Worm (Caenorhabditis elegans) whole organism, late embryonic: Measurements from ENCODE around the gene C46H3.1.

ENCODE experiments used
- C08G9.2 ChIP-seq: sonication (generic microtip); optimal IDR thresholded peaks from 2 replicates; lab custom pipeline; 2016; ENCODE audit warnings: mild to moderate bottlenecking, missing genetic modification characterization, moderate library complexity, missing compliant biosample characterization
- C38D4.7 ChIP-seq: fragments of 200-800 bp; sonication (Bioruptor generic); optimal IDR thresholded peaks from 2 replicates; lab custom pipeline; 2018; ENCODE audit warnings: mild to moderate bottlenecking, missing genetic modification characterization, moderate library complexity, missing compliant biosample characterization
- F13H6.1 ChIP-seq: sonication (generic microtip); optimal IDR thresholded peaks from 2 replicates; lab custom pipeline; 2016; ENCODE audit warnings: missing genetic modification characterization, missing compliant biosample characterization
- K09A11.1 ChIP-seq: sonication (generic microtip); optimal IDR thresholded peaks from 2 replicates; lab custom pipeline; 2017; ENCODE audit warnings: antibody characterized with exemption, mild to moderate bottlenecking, missing genetic modification characterization, missing compliant biosample characterization; ENCODE audit not compliant: insufficient read depth
- T23F11.4 ChIP-seq: fragments of 200-800 bp; sonication (Bioruptor generic); optimal IDR thresholded peaks from 2 replicates; lab custom pipeline; 2018; ENCODE audit warnings: mild to moderate bottlenecking, missing genetic modification characterization, missing compliant biosample characterization
- Y22D7AL.16 ChIP-seq: sonication (generic microtip); optimal IDR thresholded peaks from 2 replicates; lab custom pipeline; 2016; ENCODE audit warnings: missing genetic modification characterization, missing compliant biosample characterization
- ahr-1 ChIP-seq: sonication (generic microtip); optimal IDR thresholded peaks from 2 replicates; lab custom pipeline; 2016; ENCODE audit warnings: missing genetic modification characterization, missing compliant biosample characterization
- ceh-18 ChIP-seq: sonication (generic microtip); optimal IDR thresholded peaks from 2 replicates; lab custom pipeline; 2016; ENCODE audit warnings: missing genetic modification characterization, missing compliant biosample characterization
- ceh-22 ChIP-seq: sonication (generic microtip); optimal IDR thresholded peaks from 2 replicates; lab custom pipeline; 2017; ENCODE audit warnings: missing biosample characterization, missing genetic modification characterization
- ceh-24 ChIP-seq: sonication (generic microtip); optimal IDR thresholded peaks from 2 replicates; lab custom pipeline; 2016; ENCODE audit warnings: mild to moderate bottlenecking, missing genetic modification characterization, missing compliant biosample characterization
- ceh-30 ChIP-seq: fragments of 150-350 bp; optimal IDR thresholded peaks from 2 replicates; lab custom pipeline; 2014; ENCODE audit warnings: missing biosample characterization, missing genetic modification characterization
- ceh-34 ChIP-seq: sonication (generic microtip); optimal IDR thresholded peaks from 2 replicates; lab custom pipeline; 2016; ENCODE audit warnings: mild to moderate bottlenecking, missing genetic modification characterization, missing compliant biosample characterization
- ceh-45 ChIP-seq: fragments of 200-800 bp; sonication (Bioruptor generic); IDR thresholded peaks from 2 replicates; pipeline ENCODE4 v1.3.6; 2022; ENCODE audit warnings: missing genetic modification reagents, missing genetic modification characterization, missing compliant biosample characterization
- ceh-48 ChIP-seq: sonication (generic microtip); optimal IDR thresholded peaks from 2 replicates; lab custom pipeline; 2016; ENCODE audit warnings: missing genetic modification characterization, inconsistent platforms, missing compliant biosample characterization
- dmd-4 ChIP-seq: sonication (generic microtip); optimal IDR thresholded peaks from 2 replicates; lab custom pipeline; 2016; ENCODE audit warnings: borderline replicate concordance, missing genetic modification characterization, missing compliant biosample characterization
- dve-1 ChIP-seq: sonication (generic microtip); optimal IDR thresholded peaks from 2 replicates; lab custom pipeline; 2017; ENCODE audit warnings: antibody characterized with exemption, mild to moderate bottlenecking, missing genetic modification characterization, missing compliant biosample characterization
- elt-4 ChIP-seq: sonication (generic microtip); optimal IDR thresholded peaks from 2 replicates; lab custom pipeline; 2016; ENCODE audit warnings: missing genetic modification characterization, missing compliant biosample characterization
- eyg-1 ChIP-seq: sonication (generic microtip); optimal IDR thresholded peaks from 2 replicates; lab custom pipeline; 2016; ENCODE audit warnings: missing genotype, missing genetic modification characterization, missing compliant biosample characterization
- gmeb-2 ChIP-seq: sonication (generic microtip); optimal IDR thresholded peaks from 2 replicates; lab custom pipeline; 2016; ENCODE audit warnings: missing genetic modification characterization, inconsistent platforms, missing compliant biosample characterization
- hlh-13 ChIP-seq: fragments of 200-800 bp; sonication (Bioruptor generic); optimal IDR thresholded peaks from 2 replicates; lab custom pipeline; 2018; ENCODE audit warnings: mild to moderate bottlenecking, missing genetic modification characterization, missing compliant biosample characterization
- hlh-15 ChIP-seq: sonication (generic microtip); optimal IDR thresholded peaks from 2 replicates; lab custom pipeline; 2016; ENCODE audit warnings: missing genetic modification characterization, missing compliant biosample characterization
- hlh-6 ChIP-seq: sonication (generic microtip); optimal IDR thresholded peaks from 2 replicates; lab custom pipeline; 2016; ENCODE audit warnings: missing genotype, missing genetic modification characterization, missing compliant biosample characterization
- hlh-8 ChIP-seq: sonication (generic microtip); optimal IDR thresholded peaks from 2 replicates; lab custom pipeline; 2016; ENCODE audit warnings: missing genotype, missing genetic modification characterization, missing compliant biosample characterization
- lim-6 ChIP-seq: sonication (generic microtip); optimal IDR thresholded peaks from 2 replicates; lab custom pipeline; 2016; ENCODE audit warnings: missing genetic modification characterization, missing compliant biosample characterization
- lin-11 ChIP-seq: fragments of 200-800 bp; sonication (Bioruptor generic); optimal IDR thresholded peaks from 2 replicates; lab custom pipeline; 2018; ENCODE audit warnings: mild to moderate bottlenecking, missing genetic modification characterization, missing compliant biosample characterization
- mec-3 ChIP-seq: sonication (generic microtip); optimal IDR thresholded peaks from 2 replicates; lab custom pipeline; 2016; ENCODE audit warnings: borderline replicate concordance, missing genetic modification characterization, missing compliant biosample characterization
- nhr-11 ChIP-seq: fragments of 150-350 bp; optimal IDR thresholded peaks from 2 replicates; lab custom pipeline; 2014; ENCODE audit warnings: missing biosample characterization, missing genetic modification characterization
- nhr-232 ChIP-seq: sonication (generic microtip); optimal IDR thresholded peaks from 2 replicates; lab custom pipeline; 2016; ENCODE audit warnings: missing genetic modification characterization, missing compliant biosample characterization
- pag-3 ChIP-seq: sonication (generic microtip); optimal IDR thresholded peaks from 2 replicates; lab custom pipeline; 2016; ENCODE audit warnings: missing compliant biosample characterization, missing genetic modification characterization, borderline replicate concordance
- pax-1 ChIP-seq: fragments of 150-350 bp; optimal IDR thresholded peaks from 2 replicates; lab custom pipeline; 2014; ENCODE audit warnings: missing biosample characterization, missing genetic modification characterization
- pha-4 ChIP-seq: fragments of 150-350 bp; optimal IDR thresholded peaks from 2 replicates; lab custom pipeline; 2018; ENCODE audit warnings: missing biosample characterization, missing genetic modification reagents, missing genetic modification characterization
- pqm-1 ChIP-seq: sonication (generic microtip); optimal IDR thresholded peaks from 2 replicates; lab custom pipeline; 2016; ENCODE audit warnings: missing genetic modification characterization, missing compliant biosample characterization
- sox-2 ChIP-seq: fragments of 200-800 bp; sonication (Bioruptor generic); IDR thresholded peaks from 2 replicates; pipeline ENCODE4 v1.3.6; 2022; ENCODE audit warnings: missing genetic modification reagents, missing genetic modification characterization, missing compliant biosample characterization
- syd-9 ChIP-seq: sonication (generic microtip); optimal IDR thresholded peaks from 2 replicates; lab custom pipeline; 2016; ENCODE audit warnings: mild to moderate bottlenecking, missing genetic modification characterization, moderate library complexity, missing compliant biosample characterization
- tbx-2 ChIP-seq: sonication (generic microtip); optimal IDR thresholded peaks from 2 replicates; lab custom pipeline; 2016; ENCODE audit warnings: missing genetic modification characterization, missing compliant biosample characterization
- tbx-7 ChIP-seq: sonication (generic microtip); optimal IDR thresholded peaks from 2 replicates; lab custom pipeline; 2016; ENCODE audit warnings: missing genotype, missing genetic modification characterization, missing compliant biosample characterization
- unc-3 ChIP-seq, 2 experiments: fragments of 200-800 bp in 1 of 2; sonication (Bioruptor generic) in 1 of 2; sonication (generic microtip) in 1 of 2; conservative IDR thresholded peaks in 1 of 2; optimal IDR thresholded peaks in 1 of 2; 2 replicates each; pipeline versions ENCODE4 v1.3.6 to Lab custom; 2016 to 2022; ENCODE audit warnings: missing compliant biosample characterization in 2 of 2, missing genetic modification characterization in 2 of 2, missing genetic modification reagents in 1 of 2
- unc-42 ChIP-seq: sonication (generic microtip); optimal IDR thresholded peaks from 2 replicates; lab custom pipeline; 2016; ENCODE audit warnings: missing genotype, missing genetic modification characterization, missing compliant biosample characterization
- unc-55 ChIP-seq: sonication (generic microtip); optimal IDR thresholded peaks from 2 replicates; lab custom pipeline; 2017; ENCODE audit warnings: missing biosample characterization, missing genetic modification reagents, missing genetic modification characterization
- unc-86 ChIP-seq: sonication (generic microtip); optimal IDR thresholded peaks from 2 replicates; lab custom pipeline; 2016; ENCODE audit warnings: missing genetic modification characterization, missing compliant biosample characterization
- zip-5 ChIP-seq: sonication (generic microtip); optimal IDR thresholded peaks from 2 replicates; lab custom pipeline; 2016; ENCODE audit warnings: missing genetic modification characterization, missing compliant biosample characterization

Gene C46H3.1

DNA sequence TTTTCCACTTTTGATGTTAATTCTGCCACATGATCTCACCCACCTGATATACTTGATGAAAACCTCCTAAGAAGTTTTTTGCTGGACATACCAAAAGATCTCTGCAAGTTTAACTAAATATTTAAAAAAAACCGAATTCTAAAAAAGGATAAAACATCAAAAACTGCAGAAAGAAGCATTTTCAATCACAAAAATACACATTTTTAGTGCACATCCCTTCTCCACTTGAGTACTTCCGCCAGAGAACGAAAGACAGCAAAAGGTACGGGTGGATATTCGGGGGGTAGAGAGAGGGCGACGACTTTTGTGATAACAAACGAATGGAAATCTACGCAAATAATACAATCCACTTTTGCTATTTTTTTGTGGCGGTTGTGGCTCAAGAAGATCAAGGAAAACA lies 21.5 kb downstream of the C46H3.1 start, which contains the start of gene C46H3.2:
Gene C46H3.2, minus strand, starts transcription at position 101 of the 400 bp plus-strand sequence.
- no peak for TF ChIP-seq pax-1 (tag; lab: Kevin White, UChicago)
- no peak for TF ChIP-seq hlh-15 (tag; lab: Kevin White, UChicago)
- TF ChIP-seq pag-3 = no peak
- no peak for TF ChIP-seq pha-4 (tag; lab: Kevin White, UChicago)
- no peak for TF ChIP-seq eyg-1 (tag; lab: Kevin White, UChicago)
- TF ChIP-seq hlh-13 (GFP tag; lab: Kevin White, UChicago) = no peak
- TF ChIP-seq unc-3 (GFP tag; conservative IDR thresholded peaks at IDR 0.05; lab: Robert Waterston, UW) = no peak
- no peak for TF ChIP-seq unc-3 (tag; optimal IDR thresholded peaks at IDR 0.05; lab: Kevin White, UChicago)
- TF ChIP-seq F13H6.1 (tag; lab: Kevin White, UChicago) = no peak
- no peak for TF ChIP-seq tbx-2 (tag; lab: Kevin White, UChicago)
- no peak for TF ChIP-seq ceh-18 (tag; lab: Kevin White, UChicago)
- no peak for TF ChIP-seq mec-3
- TF ChIP-seq ahr-1 (tag; lab: Kevin White, UChicago) = no peak
- no peak for TF ChIP-seq ceh-24
- no peak for TF ChIP-seq lim-6 (tag; lab: Kevin White, UChicago)
- TF ChIP-seq pqm-1 (tag; lab: Kevin White, UChicago) = no peak

ce11 chrX:1232074-1232473 lies 22.9 kb downstream of the C46H3.1 start:
- TF ChIP-seq pag-3 (no peak), unc-86 (tag; lab: Kevin White, UChicago) (no peak), dmd-4 (no peak), unc-42 (tag; lab: Kevin White, UChicago) (no peak), tbx-7 (no peak), ceh-48 (tag; lab: Kevin White, UChicago) (no peak), sox-2 (GFP tag; lab: Robert Waterston, UW) (no peak), syd-9 (tag; lab: Kevin White, UChicago) (no peak), C38D4.7 (no peak), nhr-11 (tag; lab: Kevin White, UChicago) (no peak), gmeb-2 (no peak), T23F11.4 (GFP tag; lab: Kevin White, UChicago) (no peak), hlh-13 (GFP tag; lab: Kevin White, UChicago) (no peak), dve-1 (tag; lab: Kevin White, UChicago) (no peak), ceh-45 (no peak), C08G9.2 (tag; lab: Kevin White, UChicago) (no peak), ceh-22 (tag; lab: Kevin White, UChicago) (no peak), hlh-8 (tag; lab: Kevin White, UChicago) (no peak)

DNA sequence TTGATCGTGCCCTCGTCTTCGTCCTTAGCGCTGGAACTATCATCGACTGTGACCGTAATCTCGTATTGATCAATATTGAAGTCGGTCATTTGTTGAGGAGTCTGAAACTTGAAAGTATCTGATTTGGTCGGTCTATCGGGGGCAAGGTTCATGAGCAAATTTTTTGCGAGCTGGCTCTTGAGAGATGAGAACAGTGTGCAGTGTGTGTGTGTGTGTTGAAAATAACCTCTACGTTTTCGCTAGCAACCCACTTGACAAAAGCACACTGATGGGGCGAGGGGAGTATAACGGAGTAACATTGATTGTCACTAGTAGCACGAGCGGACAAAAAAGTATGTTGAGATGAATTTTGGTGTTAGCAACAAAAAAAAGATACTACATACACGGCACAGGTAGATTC lies 29.6 kb downstream of the C46H3.1 start, which contains the start of gene C25G6.3:
Gene C25G6.3, minus strand, starts transcription at position 101 of the 400 bp plus-strand sequence.
- TF ChIP-seq sox-2 (GFP tag; lab: Robert Waterston, UW) (no peak), K09A11.1 (tag; lab: Kevin White, UChicago) (no peak), Y22D7AL.16 (tag; lab: Kevin White, UChicago) (no peak), zip-5 (no peak), nhr-232 (tag; lab: Kevin White, UChicago) (no peak), pax-1 (tag; lab: Kevin White, UChicago) (no peak), tbx-7 (no peak), hlh-15 (tag; lab: Kevin White, UChicago) (no peak), ceh-34 (tag; lab: Kevin White, UChicago) (no peak), unc-86 (tag; lab: Kevin White, UChicago) (no peak), ceh-30 (no peak), hlh-6 (tag; lab: Kevin White, UChicago) (no peak), lin-11 (tag; lab: Kevin White, UChicago) (no peak), pha-4 (tag; lab: Kevin White, UChicago) (no peak), unc-55 (GFP tag; lab: Kevin White, UChicago) (no peak), elt-4 (tag; lab: Kevin White, UChicago) (no peak)
